Fruit fly (Drosophila melanogaster): ENCODE data around the gene CG11529.

Gene CG11529

DNA sequence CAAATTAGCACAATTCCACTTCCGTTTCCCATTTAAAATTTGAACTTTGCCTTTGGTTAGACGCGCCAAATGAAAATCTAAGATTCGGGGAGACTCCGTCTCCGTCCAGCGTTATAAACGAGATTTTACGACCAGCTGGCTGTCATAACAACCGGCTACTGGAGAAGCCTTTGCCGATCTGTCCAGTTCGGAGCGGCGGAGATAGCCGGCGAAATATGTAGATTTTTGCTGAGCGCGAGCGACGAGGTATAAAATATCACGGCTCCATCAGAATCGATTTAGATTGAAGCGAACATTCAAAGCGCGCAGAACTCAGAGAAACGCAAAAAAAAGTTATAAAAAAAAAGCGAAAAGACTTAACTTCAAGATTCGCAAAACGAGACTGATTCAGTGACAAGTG lies at the start of gene CG11529:
TSS of gene CG11529 (plus strand) at position 301 of the 400 bp plus-strand sequence.
- TF ChIP-seq ttk (optimal IDR thresholded peaks at IDR 0.05) (no peak), psq (optimal IDR thresholded peaks at IDR 0.05) (no peak), Sin3A (optimal IDR thresholded peaks at IDR 0.05) (no peak), h (optimal IDR thresholded peaks at IDR 0.05) (no peak), insv (optimal IDR thresholded peaks at IDR 0.05) (no peak), Myc (optimal IDR thresholded peaks at IDR 0.05) (no peak)

DNA sequence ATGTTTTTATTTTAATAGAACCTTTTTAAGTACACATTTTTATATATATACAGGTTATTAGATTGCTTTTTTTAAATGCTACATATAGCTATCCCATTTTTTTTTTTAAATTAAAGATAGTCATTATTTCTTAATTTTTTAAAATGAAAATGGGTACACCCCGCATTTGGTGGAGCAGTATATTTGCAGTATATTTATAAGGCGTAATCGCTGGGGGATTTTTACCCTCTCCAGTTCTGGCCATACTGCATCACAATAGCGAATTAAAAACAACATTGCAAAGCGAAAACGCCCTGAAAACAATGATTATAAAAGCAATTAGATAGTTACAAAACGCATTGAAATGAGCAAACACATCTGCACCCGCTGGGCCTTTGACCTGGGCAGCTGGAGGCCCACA lies 48.6 kb upstream of the CG11529 start, which contains the start of gene CG32099:
TSS of gene CG32099 (plus strand) at position 250 of the 400 bp plus-strand sequence.
- no peak for TF ChIP-seq insv (optimal IDR thresholded peaks at IDR 0.05)
- no peak for TF ChIP-seq Myc (optimal IDR thresholded peaks at IDR 0.05)

DNA sequence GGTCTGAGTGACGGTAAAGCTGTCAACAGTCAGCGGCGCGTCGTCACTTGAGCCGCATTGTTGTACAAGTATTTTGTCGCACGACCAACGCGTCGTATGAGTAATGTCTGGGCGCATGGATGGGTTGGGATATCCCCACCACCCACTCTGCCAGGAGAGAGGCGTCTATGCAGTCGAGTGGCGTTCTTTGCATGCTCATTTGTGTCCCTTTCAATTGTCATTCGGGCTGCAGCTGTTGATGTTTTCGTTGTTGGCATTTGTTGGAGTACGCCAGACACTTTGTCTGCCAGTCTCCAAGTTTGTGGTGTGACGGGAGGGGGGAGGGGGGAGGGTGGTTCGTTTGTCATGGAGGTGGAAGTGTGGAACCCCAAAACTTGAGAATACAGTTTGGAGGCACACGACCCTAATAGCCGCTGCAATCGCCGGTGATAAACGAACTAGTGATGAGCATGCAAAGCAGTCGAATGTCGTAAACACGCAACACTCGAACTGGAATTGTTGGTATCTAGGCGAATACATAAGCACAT lies 35.4 kb upstream of the CG11529 start:
- no peak for TF ChIP-seq Myc (optimal IDR thresholded peaks at IDR 0.05)
- TF ChIP-seq h (optimal IDR thresholded peaks at IDR 0.05) = no peak
- TF ChIP-seq ttk (optimal IDR thresholded peaks at IDR 0.05) = no peak
- no peak for TF ChIP-seq insv (optimal IDR thresholded peaks at IDR 0.05)
- no peak for TF ChIP-seq psq (optimal IDR thresholded peaks at IDR 0.05)
- TF ChIP-seq Sin3A (optimal IDR thresholded peaks at IDR 0.05) = no peak

dm6 chr3L:12163082-12163481 lies 34.5 kb upstream of the CG11529 start:
- TF ChIP-seq psq (optimal IDR thresholded peaks at IDR 0.05) (no peak), ttk (optimal IDR thresholded peaks at IDR 0.05) (no peak), Sin3A (optimal IDR thresholded peaks at IDR 0.05) (no peak), insv (optimal IDR thresholded peaks at IDR 0.05) (no peak), Myc (optimal IDR thresholded peaks at IDR 0.05) (no peak), h (optimal IDR thresholded peaks at IDR 0.05) (no peak)

dm6 chr3L:12163693-12164092 lies 33.9 kb upstream of the CG11529 start, which contains the start of gene CG9760:
CG9760 (minus strand) TSS chr3L:12163735.
- TF ChIP-seq psq (optimal IDR thresholded peaks at IDR 0.05) = no peak
- TF ChIP-seq ttk (optimal IDR thresholded peaks at IDR 0.05) = no peak
- no peak for TF ChIP-seq insv (optimal IDR thresholded peaks at IDR 0.05)
- no peak for TF ChIP-seq Sin3A (optimal IDR thresholded peaks at IDR 0.05)
- no peak for TF ChIP-seq Myc (optimal IDR thresholded peaks at IDR 0.05)
- TF ChIP-seq h (optimal IDR thresholded peaks at IDR 0.05) = no peak

dm6 chr3L:12175382-12175781 lies 22.2 kb upstream of the CG11529 start, which contains the start of gene Rh7:
Rh7 (minus strand) TSS chr3L:12175482.
- no peak for TF ChIP-seq insv (optimal IDR thresholded peaks at IDR 0.05)
- no peak for TF ChIP-seq Sin3A (optimal IDR thresholded peaks at IDR 0.05)
- no peak for TF ChIP-seq ttk (optimal IDR thresholded peaks at IDR 0.05)
- no peak for TF ChIP-seq psq (optimal IDR thresholded peaks at IDR 0.05)
- no peak for TF ChIP-seq Myc (optimal IDR thresholded peaks at IDR 0.05)
- no peak for TF ChIP-seq h (optimal IDR thresholded peaks at IDR 0.05)

- no peak for TF ChIP-seq h (optimal IDR thresholded peaks at IDR 0.05)
- no peak for TF ChIP-seq Sin3A (optimal IDR thresholded peaks at IDR 0.05)
Measured at dm6 chr3L:12177301-12177700, 20.3 kb upstream of the CG11529 start, which contains the start of gene CAH2. CAH2 (plus strand) TSS chr3L:12177601.

DNA sequence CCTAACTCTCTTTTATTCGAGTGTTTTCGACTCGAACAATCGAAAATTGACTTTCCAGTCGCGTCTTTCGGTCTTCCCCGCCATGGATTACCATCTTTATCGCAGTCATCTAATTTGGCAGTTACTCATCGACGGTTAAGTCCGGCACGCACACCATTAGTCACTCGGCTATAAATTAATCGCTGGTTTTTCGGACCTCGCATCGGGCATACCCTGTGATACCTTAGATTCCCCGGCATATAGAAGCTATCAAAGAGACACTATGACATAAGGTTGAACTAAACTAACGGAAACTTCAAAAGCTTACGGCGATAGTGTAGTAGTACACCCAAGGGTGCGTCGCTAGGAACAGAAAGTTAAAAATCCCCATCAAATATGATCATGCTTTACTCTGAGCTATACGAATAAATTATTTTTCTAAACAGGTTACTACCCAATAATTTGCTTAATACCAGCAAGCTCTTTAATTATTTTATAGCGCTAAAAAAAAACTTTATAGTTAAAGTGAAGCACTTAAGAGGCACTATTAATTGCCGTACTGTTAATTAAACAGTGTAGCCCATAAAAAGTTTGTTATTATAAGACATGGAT lies 18.6 kb upstream of the CG11529 start:
- TF ChIP-seq psq (optimal IDR thresholded peaks at IDR 0.05) (no peak), insv (optimal IDR thresholded peaks at IDR 0.05) (no peak), h (optimal IDR thresholded peaks at IDR 0.05) (no peak), Myc (optimal IDR thresholded peaks at IDR 0.05) (no peak), ttk (optimal IDR thresholded peaks at IDR 0.05) (no peak), Sin3A (optimal IDR thresholded peaks at IDR 0.05) (no peak)

DNA sequence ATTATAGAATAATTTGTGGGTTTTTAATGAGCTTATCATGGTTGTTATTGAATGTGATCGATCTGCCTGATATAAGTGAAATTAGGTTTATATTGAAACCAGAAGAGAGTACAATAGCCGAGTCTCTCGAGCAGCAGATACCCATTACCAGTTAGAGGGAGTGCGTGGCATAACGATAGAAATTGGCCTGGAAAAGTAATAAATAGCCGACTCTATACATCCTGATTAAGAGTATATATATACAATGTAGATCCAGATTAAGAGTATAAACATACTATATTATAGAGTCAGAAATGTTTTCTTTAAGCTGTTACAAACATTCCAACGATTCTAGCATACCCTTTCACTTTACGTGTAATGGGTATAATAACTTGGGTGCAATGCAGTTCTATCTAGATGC lies 13.6 kb upstream of the CG11529 start:
- TF ChIP-seq Myc (optimal IDR thresholded peaks at IDR 0.05) = no peak
- TF ChIP-seq psq (optimal IDR thresholded peaks at IDR 0.05) = no peak
- TF ChIP-seq insv (optimal IDR thresholded peaks at IDR 0.05) = no peak
- no peak for TF ChIP-seq ttk (optimal IDR thresholded peaks at IDR 0.05)
- no peak for TF ChIP-seq Sin3A (optimal IDR thresholded peaks at IDR 0.05)
- no peak for TF ChIP-seq h (optimal IDR thresholded peaks at IDR 0.05)

- no peak for TF ChIP-seq Myc (optimal IDR thresholded peaks at IDR 0.05)
- no peak for TF ChIP-seq Sin3A (optimal IDR thresholded peaks at IDR 0.05)
- no peak for TF ChIP-seq ttk (optimal IDR thresholded peaks at IDR 0.05)
- no peak for TF ChIP-seq insv (optimal IDR thresholded peaks at IDR 0.05)
- TF ChIP-seq h (optimal IDR thresholded peaks at IDR 0.05) = no peak
- TF ChIP-seq psq (optimal IDR thresholded peaks at IDR 0.05) = no peak
Measured at dm6 chr3L:12184564-12185034, 13.0 kb upstream of the CG11529 start, which contains the start of gene Miox. Miox (plus strand) TSS chr3L:12184984.

DNA sequence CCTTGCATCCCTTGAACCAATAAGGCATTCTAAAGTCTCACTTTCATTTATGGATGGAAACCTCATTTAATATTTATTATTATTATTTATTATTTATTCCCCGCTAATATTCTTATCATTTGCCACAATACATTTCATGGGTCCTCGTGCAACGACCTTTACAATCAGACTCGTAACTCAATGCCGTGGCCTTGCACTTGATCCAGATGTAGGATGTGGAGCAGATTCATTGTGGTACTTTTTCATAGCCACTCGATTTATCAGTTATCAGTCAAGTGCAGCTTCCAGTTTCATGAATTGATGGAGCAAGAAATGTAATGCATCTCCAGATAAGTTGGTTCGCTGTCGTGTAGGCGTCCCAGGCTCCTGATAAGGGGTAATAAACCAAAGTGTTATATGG lies 12.3 kb upstream of the CG11529 start:
- TF ChIP-seq Myc (optimal IDR thresholded peaks at IDR 0.05) (no peak), Sin3A (optimal IDR thresholded peaks at IDR 0.05) (no peak), insv (optimal IDR thresholded peaks at IDR 0.05) (no peak), ttk (optimal IDR thresholded peaks at IDR 0.05) (no peak), h (optimal IDR thresholded peaks at IDR 0.05) (no peak), psq (optimal IDR thresholded peaks at IDR 0.05) (no peak)

DNA sequence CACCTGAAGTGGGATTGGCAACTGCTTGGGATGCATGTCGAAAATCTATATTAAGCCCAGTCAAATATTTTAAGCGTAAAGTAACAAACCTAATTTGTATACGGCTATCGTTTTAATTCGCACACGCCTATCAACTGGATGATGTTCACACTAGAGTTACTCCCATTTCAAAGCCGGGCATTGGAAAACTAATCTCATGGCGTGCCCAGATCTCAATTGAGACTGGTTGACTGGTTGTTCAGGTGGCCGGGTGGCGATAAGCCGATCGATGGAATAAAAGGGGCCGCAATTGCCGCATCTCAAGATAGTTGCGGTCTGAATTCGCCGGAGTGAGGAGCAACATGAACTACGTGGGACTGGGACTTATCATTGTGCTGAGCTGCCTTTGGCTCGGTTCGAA lies 9.1 kb upstream of the CG11529 start, which contains the start of gene Est-6:
TSS of gene Est-6 (plus strand) at position 301 of the 400 bp plus-strand sequence.
- no peak for TF ChIP-seq ttk (optimal IDR thresholded peaks at IDR 0.05)
- TF ChIP-seq h (optimal IDR thresholded peaks at IDR 0.05) = no peak
- TF ChIP-seq Sin3A (optimal IDR thresholded peaks at IDR 0.05) = no peak
- TF ChIP-seq Myc (optimal IDR thresholded peaks at IDR 0.05) = no peak
- TF ChIP-seq insv (optimal IDR thresholded peaks at IDR 0.05) = no peak
- no peak for TF ChIP-seq psq (optimal IDR thresholded peaks at IDR 0.05)

DNA sequence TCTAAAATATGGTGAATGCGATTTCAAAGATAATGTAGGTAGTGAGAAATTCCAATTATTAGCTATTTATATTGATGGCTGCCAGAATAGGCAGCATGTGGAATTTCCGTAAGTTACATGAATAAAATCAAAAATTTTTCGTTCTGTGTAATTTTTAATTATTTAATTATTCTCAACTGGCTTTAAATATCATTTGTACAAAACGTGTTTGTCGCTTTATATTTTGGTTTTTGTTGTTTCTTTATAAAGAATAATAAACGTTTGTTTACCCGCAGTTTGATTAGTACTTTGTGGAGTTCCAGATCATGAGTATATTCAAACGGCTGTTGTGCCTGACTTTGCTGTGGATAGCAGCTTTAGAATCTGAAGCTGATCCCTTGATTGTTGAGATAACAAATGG lies 7.2 kb upstream of the CG11529 start, which contains the start of gene Est-P:
TSS of gene Est-P (plus strand) at position 301 of the 400 bp plus-strand sequence.
- no peak for TF ChIP-seq Sin3A (optimal IDR thresholded peaks at IDR 0.05)
- no peak for TF ChIP-seq Myc (optimal IDR thresholded peaks at IDR 0.05)
- TF ChIP-seq insv (optimal IDR thresholded peaks at IDR 0.05) = no peak
- no peak for TF ChIP-seq ttk (optimal IDR thresholded peaks at IDR 0.05)
- no peak for TF ChIP-seq h (optimal IDR thresholded peaks at IDR 0.05)
- no peak for TF ChIP-seq psq (optimal IDR thresholded peaks at IDR 0.05)

Measured in Kc167 (cell line).